Worm (Caenorhabditis elegans) whole organism, L4 larva: ENCODE results near the gene nstp-5.
"Not testable (repeated sequence)": the region's sequence is repeated elsewhere in the genome, so short reads cannot be mapped to it uniquely, and the experiment has no call there.

Source experiments
- F10B5.3 ChIP-seq: sonication (generic microtip); optimal IDR thresholded peaks from 2 replicates; lab custom pipeline; 2016; ENCODE audit warnings: mild to moderate bottlenecking, missing genetic modification characterization, missing compliant biosample characterization
- F26F4.8 ChIP-seq: fragments of 200-800 bp; sonication (Bioruptor generic); conservative IDR thresholded peaks from 2 replicates; pipeline ENCODE4 v1.3.6; 2022; ENCODE audit warnings: missing genetic modification characterization, missing compliant biosample characterization
- R02D3.7 ChIP-seq: fragments of 150-350 bp; sonication (generic microtip); optimal IDR thresholded peaks from 3 replicates; lab custom pipeline; 2014; ENCODE audit warnings: missing biosample characterization, missing genetic modification characterization
- T20F7.1 ChIP-seq: fragments of 200-800 bp; sonication (Bioruptor generic); optimal IDR thresholded peaks from 2 replicates; lab custom pipeline; 2018; ENCODE audit warnings: mild to moderate bottlenecking, missing genetic modification characterization, missing compliant biosample characterization
- Y48G9A.11 ChIP-seq: fragments of 200-800 bp; sonication (Bioruptor generic); IDR thresholded peaks from 2 replicates; pipeline ENCODE4 v1.3.6; 2022; ENCODE audit warnings: missing genetic modification reagents, missing genetic modification characterization, missing compliant biosample characterization
- aha-1 ChIP-seq: fragments of 150-350 bp; peaks from one replicate; lab custom pipeline; 2014; ENCODE audit warnings: missing biosample characterization, missing genetic modification characterization
- ama-1 ChIP-seq: fragments of 150-350 bp; optimal IDR thresholded peaks from 2 replicates; lab custom pipeline; 2014; ENCODE audit warnings: inconsistent platforms, mixed read lengths
- attf-4 ChIP-seq: sonication (generic microtip); optimal IDR thresholded peaks from 3 replicates; lab custom pipeline; 2017; ENCODE audit warnings: missing biosample characterization, missing genetic modification characterization
- ceh-62 ChIP-seq: sonication (generic microtip); optimal IDR thresholded peaks from 2 replicates; lab custom pipeline; 2017; ENCODE audit warnings: missing biosample characterization, missing genetic modification characterization
- ces-1 ChIP-seq: fragments of 150-350 bp; sonication (generic microtip); optimal IDR thresholded peaks from 4 replicates; lab custom pipeline; 2014; ENCODE audit warnings: missing biosample characterization, missing genetic modification reagents, missing genetic modification characterization
- daf-16 ChIP-seq, 3 experiments: sonication (generic microtip); optimal IDR thresholded peaks; 2 replicates each; lab custom pipeline; 2016 to 2017; ENCODE audit warnings: missing genetic modification characterization in 3 of 3, missing genetic modification reagents in 3 of 3, mild to moderate bottlenecking in 2 of 3, missing compliant biosample characterization in 2 of 3, missing biosample characterization in 1 of 3, moderate library complexity in 1 of 3
- dmd-6 ChIP-seq: fragments of 200-800 bp; sonication (Bioruptor generic); IDR thresholded peaks from 2 replicates; pipeline ENCODE4 v1.3.6; 2022; ENCODE audit warnings: missing genetic modification reagents, missing genetic modification characterization, missing compliant biosample characterization
- dmd-8 ChIP-seq: fragments of 200-800 bp; sonication (Bioruptor generic); IDR thresholded peaks from 2 replicates; pipeline ENCODE4 v1.3.6; 2022; ENCODE audit warnings: missing genetic modification characterization, missing compliant biosample characterization
- duxl-1 ChIP-seq: sonication (generic microtip); optimal IDR thresholded peaks from 2 replicates; lab custom pipeline; 2016; ENCODE audit warnings: mild to moderate bottlenecking, missing genetic modification characterization, moderate library complexity, missing compliant biosample characterization; ENCODE audit not compliant: poor library complexity
- dve-1 ChIP-seq: sonication (generic microtip); optimal IDR thresholded peaks from 2 replicates; lab custom pipeline; 2017; ENCODE audit warnings: antibody characterized with exemption, mild to moderate bottlenecking, missing genetic modification characterization, missing compliant biosample characterization; ENCODE audit not compliant: insufficient read depth
- hlh-11 ChIP-seq: fragments of 200-800 bp; sonication (Bioruptor generic); optimal IDR thresholded peaks from 2 replicates; lab custom pipeline; 2018; ENCODE audit warnings: mild to moderate bottlenecking, missing genetic modification characterization, missing compliant biosample characterization
- lin-13 ChIP-seq: fragments of 150-350 bp; optimal IDR thresholded peaks from 2 replicates; lab custom pipeline; 2014; ENCODE audit warnings: missing biosample characterization, missing genetic modification reagents, missing genetic modification characterization
- lin-15B ChIP-seq: fragments of 150-350 bp; sonication (generic microtip); optimal IDR thresholded peaks from 3 replicates; lab custom pipeline; 2014; ENCODE audit warnings: missing biosample characterization, missing genetic modification characterization
- lin-38 ChIP-seq: fragments of 200-800 bp; sonication (Bioruptor generic); IDR thresholded peaks from 2 replicates; pipeline ENCODE4 v1.3.6; 2022; ENCODE audit warnings: missing genetic modification reagents, missing genetic modification characterization, missing compliant biosample characterization
- madf-9 ChIP-seq: fragments of 200-800 bp; sonication (Bioruptor generic); conservative IDR thresholded peaks from 2 replicates; pipeline ENCODE4 v1.3.6; 2022; ENCODE audit warnings: missing genetic modification reagents, missing genetic modification characterization, missing compliant biosample characterization
- nhr-25 ChIP-seq: sonication (generic microtip); optimal IDR thresholded peaks from 2 replicates; lab custom pipeline; 2017; ENCODE audit warnings: missing genetic modification characterization, mild to moderate bottlenecking, missing compliant biosample characterization, antibody characterized with exemption, moderate library complexity, borderline replicate concordance; ENCODE audit not compliant: insufficient read depth
- nhr-28 ChIP-seq: fragments of 150-350 bp; optimal IDR thresholded peaks from 2 replicates; lab custom pipeline; 2014; ENCODE audit warnings: missing biosample characterization, missing genetic modification characterization
- nhr-48 ChIP-seq: sonication (generic microtip); optimal IDR thresholded peaks from 2 replicates; lab custom pipeline; 2016; ENCODE audit warnings: mild to moderate bottlenecking, missing genetic modification characterization, missing compliant biosample characterization
- nhr-76 ChIP-seq: fragments of 150-350 bp; optimal IDR thresholded peaks from 2 replicates; lab custom pipeline; 2014; ENCODE audit warnings: missing biosample characterization, missing genetic modification characterization
- nhr-77 ChIP-seq: fragments of 150-350 bp; optimal IDR thresholded peaks from 2 replicates; lab custom pipeline; 2014; ENCODE audit warnings: missing biosample characterization, missing genetic modification characterization
- pha-4 ChIP-seq, 2 experiments: fragments of 150-350 bp in 1 of 2; fragments of 200-800 bp in 1 of 2; sonication (Bioruptor generic) in 1 of 2; IDR thresholded peaks in 1 of 2; optimal IDR thresholded peaks in 1 of 2; 2 replicates each; pipeline versions ENCODE4 v1.3.6 to Lab custom; 2014 to 2022; ENCODE audit warnings: missing genetic modification characterization in 2 of 2, missing genetic modification reagents in 2 of 2, missing biosample characterization in 1 of 2, missing compliant biosample characterization in 1 of 2
- pqm-1 ChIP-seq: sonication (generic microtip); optimal IDR thresholded peaks from 2 replicates; lab custom pipeline; 2017; ENCODE audit warnings: missing biosample characterization, missing genetic modification characterization
- skn-1 ChIP-seq: fragments of 150-350 bp; optimal IDR thresholded peaks from 2 replicates; lab custom pipeline; 2014; ENCODE audit warnings: missing biosample characterization, missing genetic modification characterization
- tag-97 ChIP-seq: fragments of 200-800 bp; sonication (Bioruptor generic); IDR thresholded peaks from 2 replicates; pipeline ENCODE4 v1.3.6; 2022; ENCODE audit warnings: missing genetic modification characterization, missing compliant biosample characterization
- unc-62 ChIP-seq, 3 experiments: fragments of 150-350 bp in 1 of 3; sonication (generic microtip); optimal IDR thresholded peaks in 2 of 3; peaks in 1 of 3; 1 replicate in 1 of 3; 2 replicates in 2 of 3; lab custom pipeline; 2014 to 2017; ENCODE audit warnings: missing biosample characterization in 3 of 3, missing genetic modification characterization in 3 of 3, missing genetic modification reagents in 3 of 3, missing genotype in 1 of 3
- ztf-11 ChIP-seq: fragments of 150-350 bp; optimal IDR thresholded peaks from 2 replicates; lab custom pipeline; 2014; ENCODE audit warnings: missing biosample characterization, missing genetic modification characterization

nstp-5 gene

ce11 chrIV:12871445-12871947 lies 16.1 kb downstream of the nstp-5 start, which contains the start of gene clec-187:
Gene clec-187 (minus strand): TSS chrIV:12871495.
- no peak for TF ChIP-seq lin-15B (tag; lab: Kevin White, UChicago)
- peak; percentile 58 for TF ChIP-seq aha-1 (tag; lab: Kevin White, UChicago)
- TF ChIP-seq dve-1 (tag; lab: Kevin White, UChicago), result peak; percentile 5
- TF ChIP-seq daf-16 (GFP tag; optimal IDR thresholded peaks at IDR 0.05; lab: Kevin White, UChicago), result no peak
- peak; percentile 46 for TF ChIP-seq daf-16 (tag; optimal IDR thresholded peaks at IDR 0.05; lab: Kevin White, UChicago)

- TF ChIP-seq ama-1 (lab: Kevin White, UChicago); F10B5.3 (tag; lab: Kevin White, UChicago); dmd-6: not testable (repeated sequence)
Measured at ce11 chrIV:12875260-12875659, 19.9 kb downstream of the nstp-5 start, which contains the start of gene ZK896.1. Gene ZK896.1 (minus strand): TSS chrIV:12875360.

- TF ChIP-seq dmd-6 (peak; percentile 32; the same call in 1 of the 2 replicates), daf-16 (GFP tag; optimal IDR thresholded peaks at IDR 0.05; lab: Kevin White, UChicago) (no peak), daf-16 (tag; optimal IDR thresholded peaks at IDR 0.05; lab: Kevin White, UChicago) (peak; percentile 46), pqm-1 (tag; lab: Kevin White, UChicago) (peak; percentile 64), aha-1 (tag; lab: Kevin White, UChicago) (peak; percentile 12), nhr-28 (tag; lab: Kevin White, UChicago) (peak; percentile 24), tag-97 (GFP tag; lab: Robert Waterston, UW) (no peak), F26F4.8 (GFP tag; lab: Robert Waterston, UW) (no peak), Y48G9A.11 (no peak)
Measured at ce11 chrIV:12876558-12876957, 21.2 kb downstream of the nstp-5 start.

- TF ChIP-seq dmd-8 (GFP tag; lab: Robert Waterston, UW) (no peak), lin-13 (GFP tag; lab: Kevin White, UChicago) (no peak), pqm-1 (tag; lab: Kevin White, UChicago) (peak; percentile 45), unc-62 (GFP tag; optimal IDR thresholded peaks at IDR 0.05 in 1 of 2; lab: Kevin White, UChicago) (peak in 1 of 2 experiments; percentile 9), unc-62 (tag; optimal IDR thresholded peaks at IDR 0.05; lab: Kevin White, UChicago) (no peak), ces-1 (GFP tag; lab: Kevin White, UChicago) (no peak), daf-16 (GFP tag; optimal IDR thresholded peaks at IDR 0.05; lab: Kevin White, UChicago) (no peak), daf-16 (tag; optimal IDR thresholded peaks at IDR 0.05; lab: Kevin White, UChicago) (peak; percentile 65), hlh-11 (tag; lab: Kevin White, UChicago) (peak; percentile 23), madf-9 (GFP tag; lab: Robert Waterston, UW) (no peak), attf-4 (tag; lab: Kevin White, UChicago) (no peak), nhr-48 (tag; lab: Kevin White, UChicago) (peak; percentile 74), nhr-76 (tag; lab: Kevin White, UChicago) (no peak), nhr-28 (tag; lab: Kevin White, UChicago) (peak; percentile 13), T20F7.1 (GFP tag; lab: Kevin White, UChicago) (no peak), skn-1 (tag; lab: Kevin White, UChicago) (no peak), dmd-6 (peak; percentile 90), lin-38 (GFP tag; lab: Robert Waterston, UW) (no peak), aha-1 (tag; lab: Kevin White, UChicago) (peak; percentile 44), nhr-77 (tag; lab: Kevin White, UChicago) (no peak), ztf-11 (no peak), ceh-62 (no peak), pha-4 (GFP tag; IDR thresholded peaks at IDR 0.05; lab: Robert Waterston, UW) (no peak), pha-4 (tag; optimal IDR thresholded peaks at IDR 0.05; lab: Kevin White, UChicago) (peak; percentile 6), dve-1 (tag; lab: Kevin White, UChicago) (peak; percentile 53), R02D3.7 (tag; lab: Kevin White, UChicago) (no peak), duxl-1 (no peak)
Measured at ce11 chrIV:12879557-12879956, 24.2 kb downstream of the nstp-5 start, which contains the start of gene ZK896.5. Gene ZK896.5 (minus strand): TSS chrIV:12879645.

ce11 chrIV:12883190-12883589 lies 27.8 kb downstream of the nstp-5 start, which contains the start of gene ZK896.4:
Gene ZK896.4 (minus strand): TSS chrIV:12883290.
- no peak for TF ChIP-seq aha-1 (tag; lab: Kevin White, UChicago)
- TF ChIP-seq ces-1 (GFP tag; lab: Kevin White, UChicago), result no peak
- TF ChIP-seq nhr-25 (tag; lab: Kevin White, UChicago), result no peak
- TF ChIP-seq pqm-1 (tag; lab: Kevin White, UChicago), result peak; percentile 39
- TF ChIP-seq, all 104 proteins: peak for 1
